Worm (Caenorhabditis elegans) whole organism, late embryonic: ENCODE results near the gene PDB1.1.

Experiments
- C38D4.7 ChIP-seq: fragments of 200-800 bp; sonication (Bioruptor generic); optimal IDR thresholded peaks from 2 replicates; lab custom pipeline; 2018; ENCODE audit warnings: mild to moderate bottlenecking, missing genetic modification characterization, moderate library complexity, missing compliant biosample characterization
- ceh-19 ChIP-seq: fragments of 200-800 bp; sonication (Bioruptor generic); optimal IDR thresholded peaks from 2 replicates; lab custom pipeline; 2018; ENCODE audit warnings: mild to moderate bottlenecking, missing genetic modification characterization, missing compliant biosample characterization
- ceh-34 ChIP-seq: sonication (generic microtip); optimal IDR thresholded peaks from 2 replicates; lab custom pipeline; 2016; ENCODE audit warnings: mild to moderate bottlenecking, missing genetic modification characterization, missing compliant biosample characterization
- elt-4 ChIP-seq: sonication (generic microtip); optimal IDR thresholded peaks from 2 replicates; lab custom pipeline; 2016; ENCODE audit warnings: missing genetic modification characterization, missing compliant biosample characterization
- lin-11 ChIP-seq: fragments of 200-800 bp; sonication (Bioruptor generic); optimal IDR thresholded peaks from 2 replicates; lab custom pipeline; 2018; ENCODE audit warnings: mild to moderate bottlenecking, missing genetic modification characterization, missing compliant biosample characterization
- nfya-1 ChIP-seq: sonication (generic microtip); optimal IDR thresholded peaks from 2 replicates; lab custom pipeline; 2017; ENCODE audit warnings: missing genetic modification characterization, mild to moderate bottlenecking, missing compliant biosample characterization, antibody characterized with exemption, moderate library complexity
- nhr-232 ChIP-seq: sonication (generic microtip); optimal IDR thresholded peaks from 2 replicates; lab custom pipeline; 2016; ENCODE audit warnings: missing genetic modification characterization, missing compliant biosample characterization
- pax-1 ChIP-seq: fragments of 150-350 bp; optimal IDR thresholded peaks from 2 replicates; lab custom pipeline; 2014; ENCODE audit warnings: missing biosample characterization, missing genetic modification characterization
- pha-2 ChIP-seq: sonication (generic microtip); optimal IDR thresholded peaks from 2 replicates; lab custom pipeline; 2017; ENCODE audit warnings: mild to moderate bottlenecking, missing genetic modification characterization, missing compliant biosample characterization
- pha-4 ChIP-seq: fragments of 150-350 bp; optimal IDR thresholded peaks from 2 replicates; lab custom pipeline; 2018; ENCODE audit warnings: missing biosample characterization, missing genetic modification reagents, missing genetic modification characterization
- pqm-1 ChIP-seq: sonication (generic microtip); optimal IDR thresholded peaks from 2 replicates; lab custom pipeline; 2016; ENCODE audit warnings: missing genetic modification characterization, missing compliant biosample characterization
- unc-55 ChIP-seq: sonication (generic microtip); optimal IDR thresholded peaks from 2 replicates; lab custom pipeline; 2017; ENCODE audit warnings: missing biosample characterization, missing genetic modification reagents, missing genetic modification characterization

- no peak for TF ChIP-seq nhr-232 (tag; lab: Kevin White, UChicago)
- TF ChIP-seq lin-11: no peak
- TF ChIP-seq pha-2 (tag; lab: Kevin White, UChicago): no peak
- TF ChIP-seq pha-4 (tag; lab: Kevin White, UChicago): no peak
- no peak for TF ChIP-seq ceh-34
- no peak for TF ChIP-seq C38D4.7
- no peak for TF ChIP-seq pax-1 (tag; lab: Kevin White, UChicago)
- TF ChIP-seq pqm-1 (tag; lab: Kevin White, UChicago): no peak
- TF ChIP-seq elt-4 (tag; lab: Kevin White, UChicago): no peak
- no peak for TF ChIP-seq unc-55 (GFP tag; lab: Kevin White, UChicago)
- no peak for TF ChIP-seq ceh-19
- TF ChIP-seq nfya-1: no peak
Observed at ce11 chrX:7537742-7538268, 21.1 kb downstream of the PDB1.1 start, which contains the start of gene dpy-7.
